Fruit fly (Drosophila melanogaster) whole organism, embryonic: Measurements from ENCODE around the gene CG13364.

ENCODE experiments used
- Atf-2 ChIP-seq: fragments of 200-800 bp; sonication (Bioruptor generic); optimal IDR thresholded peaks from 2 replicates; lab custom pipeline; 2016; ENCODE audit warnings: missing biosample characterization, missing genetic modification characterization
- CG10366 ChIP-seq: fragments of 200-800 bp; sonication (Bioruptor generic); IDR thresholded peaks from 2 replicates; pipeline ENCODE4 v1.3.6; 2022; ENCODE audit warnings: missing biosample characterization, missing genetic modification characterization
- CG10565 ChIP-seq: fragments of 200-800 bp; sonication (Bioruptor generic); optimal IDR thresholded peaks from 3 replicates; lab custom pipeline; 2016; ENCODE audit warnings: missing biosample characterization, mild to moderate bottlenecking, missing genetic modification characterization
- CG12942 ChIP-seq: fragments of 200-800 bp; sonication (Bioruptor generic); optimal IDR thresholded peaks from 3 replicates; lab custom pipeline; 2016; ENCODE audit warnings: missing biosample characterization, missing genetic modification characterization
- CG14965 ChIP-seq: fragments of 200-800 bp; sonication (Bioruptor generic); optimal IDR thresholded peaks from 2 replicates; lab custom pipeline; 2016; ENCODE audit warnings: missing biosample characterization, missing genetic modification characterization, borderline replicate concordance
- CG15601 ChIP-seq: fragments of 200-800 bp; sonication (Bioruptor generic); optimal IDR thresholded peaks from 3 replicates; lab custom pipeline; 2019; ENCODE audit warnings: missing biosample characterization, mild to moderate bottlenecking, missing genetic modification characterization, moderate library complexity
- CG15696 ChIP-seq: fragments of 200-800 bp; sonication (Bioruptor generic); optimal IDR thresholded peaks from 2 replicates; lab custom pipeline; 2019; ENCODE audit warnings: missing biosample characterization, mild to moderate bottlenecking, missing genetic modification characterization, moderate library complexity
- CG17186 ChIP-seq: fragments of 200-800 bp; sonication (Bioruptor generic); optimal IDR thresholded peaks from 3 replicates; lab custom pipeline; 2017; ENCODE audit warnings: missing biosample characterization, missing genetic modification reagents, missing genetic modification characterization
- CG17802 ChIP-seq: fragments of 200-800 bp; sonication (Bioruptor generic); optimal IDR thresholded peaks from 2 replicates; lab custom pipeline; 2018; ENCODE audit warnings: missing biosample characterization, mild to moderate bottlenecking, missing genetic modification characterization, moderate library complexity
- CG18764 ChIP-seq: fragments of 200-800 bp; sonication (Bioruptor generic); optimal IDR thresholded peaks from 3 replicates; lab custom pipeline; 2016; ENCODE audit warnings: missing biosample characterization, missing genetic modification characterization
- CG2116 ChIP-seq: fragments of 200-800 bp; sonication (Bioruptor generic); optimal IDR thresholded peaks from 3 replicates; lab custom pipeline; 2018; ENCODE audit warnings: missing biosample characterization, mild to moderate bottlenecking, missing genetic modification characterization
- CG2678 ChIP-seq: fragments of 200-800 bp; sonication (Bioruptor generic); optimal IDR thresholded peaks from 3 replicates; lab custom pipeline; 2019; ENCODE audit warnings: missing biosample characterization, mild to moderate bottlenecking, missing genetic modification characterization, moderate library complexity
- CG3838 ChIP-seq: fragments of 200-800 bp; sonication (Bioruptor generic); optimal IDR thresholded peaks from 3 replicates; lab custom pipeline; 2016; ENCODE audit warnings: missing biosample characterization, missing genetic modification characterization
- CG4282 ChIP-seq: fragments of 200-800 bp; sonication (Bioruptor generic); optimal IDR thresholded peaks from 2 replicates; lab custom pipeline; 2016; ENCODE audit warnings: missing biosample characterization, missing genetic modification characterization
- CG8281 ChIP-seq: fragments of 200-800 bp; sonication (Bioruptor generic); optimal IDR thresholded peaks from 2 replicates; lab custom pipeline; 2018; ENCODE audit warnings: missing biosample characterization, mild to moderate bottlenecking, missing genetic modification characterization, moderate library complexity
- CG9437 ChIP-seq: fragments of 200-800 bp; sonication (Bioruptor generic); optimal IDR thresholded peaks from 2 replicates; lab custom pipeline; 2018; ENCODE audit warnings: missing biosample characterization, mild to moderate bottlenecking, missing genetic modification characterization
- Chrac-16 ChIP-seq: fragments of 200-800 bp; sonication (Bioruptor generic); optimal IDR thresholded peaks from 3 replicates; lab custom pipeline; 2016; ENCODE audit warnings: missing biosample characterization, missing genetic modification characterization
- CkIIα-i1 ChIP-seq: fragments of 200-800 bp; sonication (Bioruptor generic); IDR thresholded peaks from 2 replicates; pipeline ENCODE4 v1.3.6; 2022; ENCODE audit warnings: missing biosample characterization, missing genetic modification characterization
- Dad ChIP-seq: fragments of 200-800 bp; sonication (Bioruptor generic); optimal IDR thresholded peaks from 3 replicates; lab custom pipeline; 2016; ENCODE audit warnings: missing biosample characterization, missing genetic modification characterization
- Dll ChIP-seq: fragments of 200-800 bp; sonication (Bioruptor generic); IDR thresholded peaks from 4 replicates; pipeline ENCODE4 v1.3.6; 2022; ENCODE audit warnings: missing biosample characterization, missing genetic modification characterization; ENCODE audit not compliant: partially characterized antibody
- ERR ChIP-seq: fragments of 200-800 bp; sonication (Bioruptor generic); optimal IDR thresholded peaks from 2 replicates; lab custom pipeline; 2016; ENCODE audit warnings: missing biosample characterization, missing genetic modification characterization
- Hey ChIP-seq: fragments of 200-800 bp; sonication (Bioruptor generic); optimal IDR thresholded peaks from 3 replicates; lab custom pipeline; 2018; ENCODE audit warnings: missing biosample characterization, mild to moderate bottlenecking, missing genetic modification characterization
- Hmx ChIP-seq: fragments of 200-800 bp; sonication (Bioruptor generic); optimal IDR thresholded peaks from 2 replicates; lab custom pipeline; 2016; ENCODE audit warnings: missing biosample characterization, missing genetic modification characterization
- Kr ChIP-seq: fragments of 200-800 bp; sonication (Bioruptor generic); optimal IDR thresholded peaks from 2 replicates; lab custom pipeline; 2017; ENCODE audit warnings: missing biosample characterization, mild to moderate bottlenecking, missing genetic modification characterization
- Lhr ChIP-seq: fragments of 200-800 bp; sonication (Bioruptor generic); optimal IDR thresholded peaks from 3 replicates; lab custom pipeline; 2017; ENCODE audit warnings: mild to moderate bottlenecking, missing biosample characterization, missing genetic modification reagents, missing genetic modification characterization
- Neu2 ChIP-seq: fragments of 200-800 bp; sonication (Bioruptor generic); optimal IDR thresholded peaks from 3 replicates; lab custom pipeline; 2016; ENCODE audit warnings: missing biosample characterization, missing genetic modification characterization, borderline replicate concordance
- Stat92E ChIP-seq, 3 experiments: fragments of >200 bp in 2 of 3; fragments of 200-800 bp in 1 of 3; sonication (Bioruptor generic) in 1 of 3; optimal IDR thresholded peaks; 2 replicates each; lab custom pipeline; 2017 to 2019; ENCODE audit warnings: missing biosample characterization in 3 of 3, missing genetic modification characterization in 3 of 3, mild to moderate bottlenecking in 1 of 3, moderate library complexity in 1 of 3
- Trl ChIP-seq, 3 experiments: fragments of >200 bp in 2 of 3; fragments of 200-800 bp in 1 of 3; sonication (Bioruptor generic) in 1 of 3; optimal IDR thresholded peaks; 2 replicates in 1 of 3; 3 replicates in 2 of 3; lab custom pipeline; 2016 to 2017; ENCODE audit warnings: missing biosample characterization in 1 of 3, missing genetic modification characterization in 1 of 3
- Vsx1 ChIP-seq: fragments of 200-800 bp; sonication (Bioruptor generic); optimal IDR thresholded peaks from 2 replicates; lab custom pipeline; 2017; ENCODE audit warnings: missing biosample characterization, mild to moderate bottlenecking, missing genetic modification characterization, missing genetic modification reagents
- aop ChIP-seq: fragments of 200-800 bp; sonication (Bioruptor generic); IDR thresholded peaks from 2 replicates; pipeline ENCODE4 v1.3.6; 2022; ENCODE audit warnings: missing biosample characterization, missing genetic modification characterization
- cas ChIP-seq: fragments of 200-800 bp; sonication (Bioruptor generic); IDR thresholded peaks from 2 replicates; pipeline ENCODE4 v1.3.6; 2022; ENCODE audit warnings: missing biosample characterization, missing genetic modification characterization
- ci ChIP-seq: fragments of 200-800 bp; sonication (Bioruptor generic); IDR thresholded peaks from 3 replicates; pipeline ENCODE4 v1.3.6; 2022; ENCODE audit warnings: missing biosample characterization, missing genetic modification characterization
- ewg ChIP-seq: fragments of 200-800 bp; sonication (Bioruptor generic); optimal IDR thresholded peaks from 3 replicates; lab custom pipeline; 2017; ENCODE audit warnings: mild to moderate bottlenecking, missing biosample characterization, missing genetic modification reagents, missing genetic modification characterization
- gce ChIP-seq: fragments of 200-800 bp; sonication (Bioruptor generic); IDR thresholded peaks from 3 replicates; pipeline ENCODE4 v1.3.6; 2022; ENCODE audit warnings: missing biosample characterization, missing genetic modification characterization
- hbn ChIP-seq: fragments of 200-800 bp; sonication (Bioruptor generic); IDR thresholded peaks from 2 replicates; pipeline ENCODE4 v1.3.6; 2022; ENCODE audit warnings: missing biosample characterization, missing genetic modification characterization; ENCODE audit not compliant: partially characterized antibody
- her ChIP-seq: fragments of 200-800 bp; sonication (Bioruptor generic); optimal IDR thresholded peaks from 2 replicates; lab custom pipeline; 2016; ENCODE audit warnings: missing biosample characterization, missing genetic modification characterization
- ind ChIP-seq: fragments of 200-800 bp; sonication (Bioruptor generic); optimal IDR thresholded peaks from 3 replicates; lab custom pipeline; 2016; ENCODE audit warnings: missing biosample characterization, missing genetic modification characterization
- kay ChIP-seq: fragments of 200-800 bp; sonication (Bioruptor generic); optimal IDR thresholded peaks from 2 replicates; lab custom pipeline; 2016; ENCODE audit warnings: missing biosample characterization, missing genetic modification characterization
- lilli ChIP-seq: fragments of 200-800 bp; sonication (Bioruptor generic); optimal IDR thresholded peaks from 3 replicates; lab custom pipeline; 2016; ENCODE audit warnings: missing biosample characterization, missing genetic modification characterization
- luna ChIP-seq: fragments of 200-800 bp; sonication (Bioruptor generic); optimal IDR thresholded peaks from 2 replicates; lab custom pipeline; 2016; ENCODE audit warnings: missing biosample characterization, missing genetic modification characterization
- mam ChIP-seq: fragments of 200-800 bp; sonication (Bioruptor generic); optimal IDR thresholded peaks from 3 replicates; lab custom pipeline; 2016; ENCODE audit warnings: missing biosample characterization, missing genetic modification characterization
- pb ChIP-seq: fragments of 200-800 bp; sonication (Bioruptor generic); optimal IDR thresholded peaks from 3 replicates; lab custom pipeline; 2016; ENCODE audit warnings: missing biosample characterization, missing genetic modification characterization
- pho ChIP-seq: fragments of 200-800 bp; sonication (Bioruptor generic); optimal IDR thresholded peaks from 2 replicates; lab custom pipeline; 2016; ENCODE audit warnings: missing biosample characterization, missing genetic modification characterization
- pum ChIP-seq: fragments of 200-800 bp; sonication (Bioruptor generic); optimal IDR thresholded peaks from 2 replicates; lab custom pipeline; 2016; ENCODE audit warnings: missing biosample characterization, missing genetic modification characterization
- schlank ChIP-seq: fragments of 200-800 bp; sonication (Bioruptor generic); optimal IDR thresholded peaks from 2 replicates; lab custom pipeline; 2018; ENCODE audit warnings: missing biosample characterization, mild to moderate bottlenecking, missing genetic modification characterization
- seq ChIP-seq: fragments of 200-800 bp; sonication (Bioruptor generic); IDR thresholded peaks from 2 replicates; pipeline ENCODE4 v1.3.6; 2022; ENCODE audit warnings: missing biosample characterization, missing genetic modification characterization
- slp2 ChIP-seq: fragments of 200-800 bp; sonication (Bioruptor generic); optimal IDR thresholded peaks from 2 replicates; lab custom pipeline; 2016; ENCODE audit warnings: missing biosample characterization, missing genetic modification characterization
- sob ChIP-seq: fragments of 200-800 bp; sonication (Bioruptor generic); IDR thresholded peaks from 2 replicates; pipeline ENCODE4 v1.3.6; 2022; ENCODE audit warnings: missing biosample characterization, missing genetic modification characterization
- tgo ChIP-seq: fragments of 200-800 bp; sonication (Bioruptor generic); IDR thresholded peaks from 3 replicates; pipeline ENCODE4 v1.3.6; 2022; ENCODE audit warnings: missing biosample characterization, missing genetic modification characterization
- vfl ChIP-seq: fragments of 200-800 bp; sonication (Bioruptor generic); optimal IDR thresholded peaks from 2 replicates; lab custom pipeline; 2016; ENCODE audit warnings: missing biosample characterization, missing genetic modification characterization
- vvl ChIP-seq: fragments of 200-800 bp; sonication (Bioruptor generic); IDR thresholded peaks from 2 replicates; pipeline ENCODE4 v1.3.6; 2022; ENCODE audit warnings: missing biosample characterization, missing genetic modification characterization

The CG13364 gene

dm6 chrX:621132-621555 is 3.9 kb downstream of the CG13364 start, which contains the start of the genes CG13365 and Vsp37A (continued):
- TF ChIP-seq pum (GFP tag; lab: Kevin White, UChicago) (peak; percentile 37), vvl (GFP tag; lab: Robert Waterston, UW) (peak; percentile 25; the same call in 1 of the 2 replicates), lilli (GFP tag; lab: Kevin White, UChicago) (peak; percentile 63), cas (GFP tag; lab: Robert Waterston, UW) (no peak), gce (GFP tag; lab: Robert Waterston, UW) (no peak), vfl (peak; percentile 31), ci (GFP tag; lab: Robert Waterston, UW) (peak; percentile 66; the same call in 2 of the 3 replicates), kay (GFP tag; lab: Kevin White, UChicago) (no peak), pho (peak; percentile 49), ERR (GFP tag; lab: Kevin White, UChicago) (no peak), sob (peak; percentile 39; the same call in 1 of the 2 replicates), Chrac-16 (GFP tag; lab: Kevin White, UChicago) (peak; percentile 41), CG17186 (GFP tag; lab: Kevin White, UChicago) (peak; percentile 57), Atf-2 (GFP tag; lab: Kevin White, UChicago) (peak; percentile 47), schlank (no peak), Stat92E (GFP tag; optimal IDR thresholded peaks at IDR 0.05; lab: Kevin White, UChicago) (no peak), CG10366 (GFP tag; lab: Robert Waterston, UW) (peak; percentile 20; the same call in 1 of the 2 replicates), CG15696 (tag; lab: Kevin White, UChicago) (peak; percentile 58), CG15601 (peak; percentile 38), CG2116 (peak; percentile 39), her (GFP tag; lab: Kevin White, UChicago) (peak; percentile 38), CG4282 (GFP tag; lab: Kevin White, UChicago) (peak; percentile 49), Trl (optimal IDR thresholded peaks at IDR 0.05; lab: Kevin White, UChicago) (no peak), Trl (GFP tag; optimal IDR thresholded peaks at IDR 0.05; lab: Kevin White, UChicago) (peak; percentile 59), CG9437 (GFP tag; lab: Kevin White, UChicago) (peak; percentile 5), luna (GFP tag; lab: Kevin White, UChicago) (no peak), CG2678 (peak; percentile 64), CG10565 (GFP tag; lab: Kevin White, UChicago) (no peak), Lhr (peak; percentile 56), Dll (GFP tag; lab: Robert Waterston, UW) (peak; percentile 49; the same call in 2 of the 4 replicates), hbn (GFP tag; lab: Robert Waterston, UW) (no peak), Vsx1 (no peak), pb (GFP tag; lab: Kevin White, UChicago) (peak; percentile 56), slp2 (GFP tag; lab: Kevin White, UChicago) (no peak), seq (no peak), CG17802 (tag; lab: Kevin White, UChicago) (no peak), Kr (GFP tag; lab: Kevin White, UChicago) (no peak), CG12942 (peak; percentile 25), aop (GFP tag; lab: Robert Waterston, UW) (no peak), Neu2 (GFP tag; lab: Kevin White, UChicago) (peak; percentile 8), mam (GFP tag; lab: Kevin White, UChicago) (peak; percentile 44), Hmx (GFP tag; lab: Kevin White, UChicago) (no peak), CG3838 (GFP tag; lab: Kevin White, UChicago) (no peak), Hey (tag; lab: Kevin White, UChicago) (no peak), CG18764 (peak; percentile 4), tgo (peak; percentile 31; the same call in 2 of the 3 replicates), CG8281 (tag; lab: Kevin White, UChicago) (no peak), ewg (peak; percentile 7), CG14965 (GFP tag; lab: Kevin White, UChicago) (no peak), ind (GFP tag; lab: Kevin White, UChicago) (peak; percentile 37), CkIIα-i1 (GFP tag; lab: Robert Waterston, UW) (no peak), Dad (GFP tag; lab: Kevin White, UChicago) (peak; percentile 10)
